Worm (Caenorhabditis elegans) whole organism, mixed stage, embryonic: ENCODE measurements around the gene R03H10.5.

Experiments
- M03D4.4 ChIP-seq: sonication (generic microtip); optimal IDR thresholded peaks from 2 replicates; lab custom pipeline; 2017; ENCODE audit warnings: mild to moderate bottlenecking, missing genetic modification characterization, missing compliant biosample characterization
- blmp-1 ChIP-seq: fragments of 150-350 bp; optimal IDR thresholded peaks from 2 replicates; lab custom pipeline; 2014; ENCODE audit warnings: missing biosample characterization, missing genetic modification characterization
- ceh-83 ChIP-seq: fragments of 200-800 bp; sonication (Bioruptor generic); optimal IDR thresholded peaks from 2 replicates; lab custom pipeline; 2018; ENCODE audit warnings: mild to moderate bottlenecking, missing genetic modification characterization, missing compliant biosample characterization
- lsy-2 ChIP-seq: fragments of 150-350 bp; optimal IDR thresholded peaks from 2 replicates; lab custom pipeline; 2014; ENCODE audit warnings: missing biosample characterization, missing genetic modification characterization
- mep-1 ChIP-seq: fragments of 150-350 bp; optimal IDR thresholded peaks from 2 replicates; lab custom pipeline; 2017; ENCODE audit warnings: missing biosample characterization, missing genetic modification reagents, missing genetic modification characterization, inconsistent platforms
- nhr-12 ChIP-seq: fragments of 150-350 bp; optimal IDR thresholded peaks from 2 replicates; lab custom pipeline; 2014; ENCODE audit warnings: missing biosample characterization, missing genetic modification characterization
- nhr-2 ChIP-seq: fragments of 150-350 bp; optimal IDR thresholded peaks from 2 replicates; lab custom pipeline; 2014; ENCODE audit warnings: missing biosample characterization, missing genetic modification characterization
- nhr-237 ChIP-seq: fragments of 150-350 bp; optimal IDR thresholded peaks from 2 replicates; lab custom pipeline; 2014; ENCODE audit warnings: missing biosample characterization, missing genetic modification characterization
- pha-4 ChIP-seq: fragments of 150-350 bp; optimal IDR thresholded peaks from 2 replicates; lab custom pipeline; 2018; ENCODE audit warnings: missing biosample characterization, missing genetic modification reagents, missing genetic modification characterization
- snpc-4 ChIP-seq: fragments of 150-350 bp; optimal IDR thresholded peaks from 2 replicates; lab custom pipeline; 2014; ENCODE audit warnings: missing biosample characterization, missing genetic modification characterization
- unc-62 ChIP-seq: fragments of 150-350 bp; optimal IDR thresholded peaks from 2 replicates; lab custom pipeline; 2014; ENCODE audit warnings: missing biosample characterization, missing genetic modification reagents, missing genetic modification characterization
- ztf-11 ChIP-seq: fragments of 150-350 bp; optimal IDR thresholded peaks from 2 replicates; lab custom pipeline; 2014; ENCODE audit warnings: missing biosample characterization, missing genetic modification characterization

ce11 chrII:4178838-4179237 lies 8.4 kb upstream of the R03H10.5 start, which contains the start of gene R03H10.7:
- TF ChIP-seq nhr-2 (no peak), snpc-4 (tag; lab: Kevin White, UChicago) (no peak), mep-1 (no peak), lsy-2 (tag; lab: Kevin White, UChicago) (no peak), blmp-1 (tag; lab: Kevin White, UChicago) (no peak), pha-4 (tag; lab: Kevin White, UChicago) (no peak), ztf-11 (no peak), nhr-237 (no peak), unc-62 (GFP tag; lab: Kevin White, UChicago) (no peak), nhr-12 (tag; lab: Kevin White, UChicago) (no peak), M03D4.4 (tag; lab: Kevin White, UChicago) (no peak), ceh-83 (GFP tag; lab: Kevin White, UChicago) (no peak)
